Worm (Caenorhabditis elegans): ENCODE data around the gene F46C3.7.

DNA sequence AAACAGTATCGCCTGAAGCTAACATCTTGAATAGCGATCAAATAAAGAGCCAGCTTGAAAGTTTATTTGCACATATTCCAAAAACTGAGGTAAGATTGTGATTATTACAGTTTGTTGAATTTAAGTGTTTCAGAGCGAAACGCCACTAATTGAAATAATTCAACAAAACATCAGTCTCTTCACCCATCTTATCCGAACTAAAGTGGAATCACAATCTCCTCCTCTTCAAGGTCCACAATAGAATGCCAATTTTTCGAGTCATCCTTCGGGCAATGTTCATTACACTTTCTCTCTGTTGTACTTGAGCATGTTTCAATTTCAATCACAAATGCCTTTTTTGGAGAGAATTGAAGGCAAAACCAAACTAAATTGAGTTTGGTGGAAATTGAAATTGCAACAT is 44.2 kb downstream of the F46C3.7 start:
- TF ChIP-seq him-1 (tag; optimal IDR thresholded peaks at IDR 0.05): no peak
- TF ChIP-seq W03F9.2 (tag; optimal IDR thresholded peaks at IDR 0.05): no peak
